Fruit fly (Drosophila melanogaster) S2 (cell line): Measurements from ENCODE around the gene CG34244.

Experiments used
- CG8478 ChIP-seq: fragments of >200 bp; optimal IDR thresholded peaks from 2 replicates; lab custom pipeline; 2018
- CTCF ChIP-seq, 2 experiments: fragments of >200 bp; optimal IDR thresholded peaks; 2 replicates each; lab custom pipeline; 2018

- TF ChIP-seq CG8478 (lab: Kevin White, UChicago) = no peak
- TF ChIP-seq CTCF (optimal IDR thresholded peaks at IDR 0.05; lab: Kevin White, UChicago) = peak; percentile 27 to 43
These were observed 38.6 kb upstream of the CG34244 start, which contains the start of gene fz for dm6 chr3L:14274088-14275058.
